Worm (Caenorhabditis elegans) whole organism, young adult: ENCODE measurements around the gene F01D5.8.

Source experiments
- ama-1 ChIP-seq, 3 experiments: fragments of 150-350 bp in 1 of 3; sonication (generic microtip) in 2 of 3; optimal IDR thresholded peaks; 2 replicates each; lab custom pipeline; 2014 to 2018; ENCODE audit warnings: missing biosample characterization in 2 of 3, missing genetic modification characterization in 2 of 3, missing genetic modification reagents in 2 of 3
- ceh-79 ChIP-seq: sonication (generic microtip); optimal IDR thresholded peaks from 2 replicates; lab custom pipeline; 2017; ENCODE audit warnings: mild to moderate bottlenecking, missing genetic modification characterization, missing compliant biosample characterization
- ekl-4 ChIP-seq: fragments of 200-800 bp; sonication (Bioruptor generic); IDR thresholded peaks from 2 replicates; pipeline ENCODE4 v1.3.6; 2022; ENCODE audit warnings: missing genetic modification reagents, missing genetic modification characterization, missing compliant biosample characterization
- lag-1 ChIP-seq: fragments of 200-800 bp; sonication (Bioruptor generic); IDR thresholded peaks from 2 replicates; pipeline ENCODE4 v1.3.6; 2022; ENCODE audit warnings: missing genetic modification reagents, missing genetic modification characterization, missing compliant biosample characterization
- let-526 ChIP-seq: fragments of 200-800 bp; sonication (Bioruptor generic); IDR thresholded peaks from 2 replicates; pipeline ENCODE4 v1.3.6; 2022; ENCODE audit warnings: missing genetic modification reagents, missing genetic modification characterization, missing compliant biosample characterization
- lin-35 ChIP-seq, 3 experiments: fragments of 150-350 bp in 2 of 3; sonication (generic microtip) in 1 of 3; optimal IDR thresholded peaks; 2 replicates each; lab custom pipeline; 2014 to 2018; ENCODE audit warnings: missing biosample characterization in 3 of 3, missing genetic modification characterization in 3 of 3, missing genetic modification reagents in 3 of 3
- madf-3 ChIP-seq: fragments of 200-800 bp; sonication (Bioruptor generic); IDR thresholded peaks from 2 replicates; pipeline ENCODE4 v1.3.6; 2022; ENCODE audit warnings: missing genetic modification reagents, missing genetic modification characterization, missing compliant biosample characterization
- nfya-1 ChIP-seq: sonication (generic microtip); optimal IDR thresholded peaks from 2 replicates; lab custom pipeline; 2017; ENCODE audit warnings: antibody characterized with exemption, missing compliant biosample characterization, missing genetic modification characterization, borderline replicate concordance; ENCODE audit not compliant: insufficient read depth
- pbrm-1 ChIP-seq: fragments of 200-800 bp; sonication (Bioruptor generic); IDR thresholded peaks from 2 replicates; pipeline ENCODE4 v1.3.6; 2022; ENCODE audit warnings: missing genetic modification reagents, missing genetic modification characterization, missing compliant biosample characterization
- snpc-4 ChIP-seq, 5 experiments: fragments of 150-350 bp in 1 of 5; sonication (generic microtip) in 4 of 5; optimal IDR thresholded peaks; 2 replicates each; lab custom pipeline; 2014 to 2018; ENCODE audit warnings: missing genetic modification characterization in 5 of 5, missing biosample characterization in 3 of 5, antibody characterized with exemption in 2 of 5, mild to moderate bottlenecking in 2 of 5, missing compliant biosample characterization in 2 of 5, missing genotype in 2 of 5, moderate library complexity in 2 of 5, missing genetic modification reagents in 1 of 5
- tbp1 ChIP-seq: fragments of 200-800 bp; sonication (Bioruptor generic); optimal IDR thresholded peaks from 2 replicates; lab custom pipeline; 2018; ENCODE audit warnings: mild to moderate bottlenecking, missing genetic modification characterization, missing compliant biosample characterization
- tbx-9 ChIP-seq: sonication (generic microtip); optimal IDR thresholded peaks from 2 replicates; lab custom pipeline; 2016; ENCODE audit warnings: borderline replicate concordance, missing genetic modification characterization, inconsistent platforms, missing compliant biosample characterization

DNA sequence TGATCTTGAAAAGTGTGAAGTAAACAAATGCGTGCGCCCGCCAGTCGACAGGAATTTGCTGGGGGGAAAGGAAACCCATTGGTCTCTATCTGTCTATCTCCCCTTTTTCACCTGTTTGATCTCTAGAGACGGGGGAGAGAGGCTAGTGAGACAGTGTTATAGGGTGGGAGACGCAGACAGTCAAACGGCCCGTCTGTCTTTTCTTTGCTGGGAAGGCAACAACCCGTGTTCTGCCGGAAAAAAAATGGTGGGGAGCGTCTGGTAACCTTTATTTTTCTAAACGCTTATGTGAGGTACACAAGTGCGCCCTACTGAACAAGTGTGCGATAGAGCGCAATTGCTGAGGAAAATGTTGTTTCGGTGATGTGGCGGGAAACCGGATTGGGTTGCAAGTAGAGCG lies 40.0 kb downstream of the F01D5.8 start:
- TF ChIP-seq lag-1 (GFP tag; lab: Robert Waterston, UW) (no peak), tbx-9 (tag; lab: Kevin White, UChicago) (no peak), snpc-4 (GFP tag; optimal IDR thresholded peaks at IDR 0.05; lab: Kevin White, UChicago) (peak; percentile 6), snpc-4 (tag; optimal IDR thresholded peaks at IDR 0.05; lab: Kevin White, UChicago) (peak in 3 of 4 experiments; percentile 18 to 69 (median 66)), lin-35 (GFP tag; optimal IDR thresholded peaks at IDR 0.05; lab: Kevin White, UChicago) (no peak), ama-1 (optimal IDR thresholded peaks at IDR 0.05; lab: Kevin White, UChicago) (no peak), ama-1 (GFP tag; optimal IDR thresholded peaks at IDR 0.05; lab: Kevin White, UChicago) (no peak), ceh-79 (no peak), let-526 (GFP tag; lab: Robert Waterston, UW) (no peak), nfya-1 (no peak), ekl-4 (GFP tag; lab: Robert Waterston, UW) (no peak), pbrm-1 (GFP tag; lab: Robert Waterston, UW) (0 out of 2 replicates have a peak, but pooled peaks have one; percentile 39), madf-3 (GFP tag; lab: Robert Waterston, UW) (no peak), tbp1 (GFP tag; lab: Kevin White, UChicago) (peak; percentile 54)
